Worm (Caenorhabditis elegans) whole organism, young adult: Measurements from ENCODE around the gene K08D12.4.

ENCODE experiments used
- B0336.3 ChIP-seq: fragments of 200-800 bp; sonication (Bioruptor generic); IDR thresholded peaks from 2 replicates; pipeline ENCODE4 v1.3.6; 2022; ENCODE audit warnings: missing genetic modification characterization, missing compliant biosample characterization
- D2030.7 ChIP-seq: fragments of 200-800 bp; sonication (Bioruptor generic); IDR thresholded peaks from 2 replicates; pipeline ENCODE4 v1.3.6; 2022; ENCODE audit warnings: missing genetic modification reagents, missing genetic modification characterization, missing compliant biosample characterization
- F37B4.10 ChIP-seq: fragments of 200-800 bp; sonication (Bioruptor generic); IDR thresholded peaks from 2 replicates; pipeline ENCODE4 v1.3.6; 2022; ENCODE audit warnings: missing genetic modification characterization, missing compliant biosample characterization
- F52B5.7 ChIP-seq: sonication (generic microtip); optimal IDR thresholded peaks from 2 replicates; lab custom pipeline; 2016; ENCODE audit warnings: mild to moderate bottlenecking, missing genetic modification characterization, missing compliant biosample characterization
- F55B11.4 ChIP-seq: sonication (generic microtip); optimal IDR thresholded peaks from 2 replicates; lab custom pipeline; 2016; ENCODE audit warnings: missing compliant biosample characterization, missing genetic modification characterization, borderline replicate concordance; ENCODE audit not compliant: insufficient read depth
- F57A8.1 ChIP-seq: fragments of 200-800 bp; sonication (Bioruptor generic); optimal IDR thresholded peaks from 2 replicates; lab custom pipeline; 2018; ENCODE audit warnings: mild to moderate bottlenecking, missing genetic modification characterization, moderate library complexity, missing compliant biosample characterization
- F57C9.4 ChIP-seq: sonication (generic microtip); optimal IDR thresholded peaks from 2 replicates; lab custom pipeline; 2017; ENCODE audit warnings: mild to moderate bottlenecking, missing genetic modification characterization, missing compliant biosample characterization
- Y53G8AR.9 ChIP-seq: fragments of 200-800 bp; sonication (Bioruptor generic); conservative IDR thresholded peaks from 2 replicates; pipeline ENCODE4 v1.3.6; 2022; ENCODE audit warnings: missing genetic modification reagents, missing genetic modification characterization, missing compliant biosample characterization
- Y67H2A.10 ChIP-seq: fragments of 200-800 bp; sonication (Bioruptor generic); conservative IDR thresholded peaks from 2 replicates; pipeline ENCODE4 v1.3.6; 2022; ENCODE audit warnings: missing genetic modification reagents, missing genetic modification characterization, missing compliant biosample characterization
- Y95B8A.8 ChIP-seq: fragments of 200-800 bp; sonication (Bioruptor generic); IDR thresholded peaks from 2 replicates; pipeline ENCODE4 v1.3.6; 2022; ENCODE audit warnings: missing genetic modification reagents, missing genetic modification characterization, missing compliant biosample characterization
- attf-6 ChIP-seq: fragments of 200-800 bp; sonication (Bioruptor generic); IDR thresholded peaks from 2 replicates; pipeline ENCODE4 v1.3.6; 2022; ENCODE audit warnings: missing genetic modification reagents, missing genetic modification characterization, missing compliant biosample characterization
- bed-1 ChIP-seq: fragments of 200-800 bp; sonication (Bioruptor generic); IDR thresholded peaks from 2 replicates; pipeline ENCODE4 v1.3.6; 2022; ENCODE audit warnings: missing genetic modification reagents, missing genetic modification characterization, missing compliant biosample characterization
- bed-2 ChIP-seq: fragments of 200-800 bp; sonication (Bioruptor generic); IDR thresholded peaks from 2 replicates; pipeline ENCODE4 v1.3.6; 2022; ENCODE audit warnings: missing genetic modification reagents, missing genetic modification characterization, missing compliant biosample characterization
- cebp-1 ChIP-seq, 2 experiments: fragments of 200-800 bp in 1 of 2; sonication (Bioruptor generic) in 1 of 2; sonication (generic microtip) in 1 of 2; IDR thresholded peaks in 1 of 2; optimal IDR thresholded peaks in 1 of 2; 2 replicates each; pipeline versions ENCODE4 v1.3.6 to Lab custom; 2017 to 2022; ENCODE audit warnings: missing compliant biosample characterization in 2 of 2, missing genetic modification characterization in 2 of 2, mild to moderate bottlenecking in 1 of 2, missing genetic modification reagents in 1 of 2, moderate library complexity in 1 of 2
- ceh-100 ChIP-seq: fragments of 200-800 bp; sonication (Bioruptor generic); IDR thresholded peaks from 2 replicates; pipeline ENCODE4 v1.3.6; 2022; ENCODE audit warnings: missing genetic modification reagents, missing genetic modification characterization, missing compliant biosample characterization
- chd-7 ChIP-seq: sonication (generic microtip); optimal IDR thresholded peaks from 2 replicates; lab custom pipeline; 2016; ENCODE audit warnings: mild to moderate bottlenecking, missing genetic modification characterization, moderate library complexity, missing compliant biosample characterization
- efl-1 ChIP-seq: fragments of 150-350 bp; optimal IDR thresholded peaks from 2 replicates; lab custom pipeline; 2014; ENCODE audit warnings: missing biosample characterization, missing genetic modification reagents, missing genetic modification characterization
- egl-18 ChIP-seq: fragments of 200-800 bp; sonication (Bioruptor generic); IDR thresholded peaks from 2 replicates; pipeline ENCODE4 v1.3.6; 2022; ENCODE audit warnings: missing genetic modification reagents, missing genetic modification characterization, missing compliant biosample characterization
- egl-44 ChIP-seq: fragments of 200-800 bp; sonication (Bioruptor generic); IDR thresholded peaks from 2 replicates; pipeline ENCODE4 v1.3.6; 2022; ENCODE audit warnings: missing genetic modification reagents, missing genetic modification characterization, missing compliant biosample characterization
- egrh-3 ChIP-seq: fragments of 200-800 bp; sonication (Bioruptor generic); IDR thresholded peaks from 2 replicates; pipeline ENCODE4 v1.3.6; 2022; ENCODE audit warnings: missing genetic modification reagents, missing genetic modification characterization, missing compliant biosample characterization
- gei-17 ChIP-seq: fragments of 200-800 bp; sonication (Bioruptor generic); optimal IDR thresholded peaks from 2 replicates; lab custom pipeline; 2018; ENCODE audit warnings: mild to moderate bottlenecking, missing genetic modification characterization, missing compliant biosample characterization
- him-1 ChIP-seq: sonication (generic microtip); optimal IDR thresholded peaks from 2 replicates; lab custom pipeline; 2016; ENCODE audit warnings: missing genotype, missing genetic modification reagents, missing genetic modification characterization, missing compliant biosample characterization
- hsf-1 ChIP-seq: fragments of 200-800 bp; sonication (Bioruptor generic); IDR thresholded peaks from 2 replicates; pipeline ENCODE4 v1.3.6; 2022; ENCODE audit warnings: missing genetic modification reagents, missing genetic modification characterization, missing compliant biosample characterization
- lin-26 ChIP-seq: fragments of 200-800 bp; sonication (Bioruptor generic); IDR thresholded peaks from 2 replicates; pipeline ENCODE4 v1.3.6; 2022; ENCODE audit warnings: missing genetic modification reagents, missing genetic modification characterization, missing compliant biosample characterization
- lin-40 ChIP-seq: sonication (generic microtip); optimal IDR thresholded peaks from 2 replicates; lab custom pipeline; 2016; ENCODE audit warnings: missing genetic modification characterization, mild to moderate bottlenecking, missing compliant biosample characterization, missing genotype, missing genetic modification reagents
- lin-54 ChIP-seq: fragments of 200-800 bp; sonication (Bioruptor generic); optimal IDR thresholded peaks from 2 replicates; lab custom pipeline; 2018; ENCODE audit warnings: mild to moderate bottlenecking, missing genetic modification characterization, missing compliant biosample characterization
- madf-3 ChIP-seq: fragments of 200-800 bp; sonication (Bioruptor generic); IDR thresholded peaks from 2 replicates; pipeline ENCODE4 v1.3.6; 2022; ENCODE audit warnings: missing genetic modification reagents, missing genetic modification characterization, missing compliant biosample characterization
- madf-6 ChIP-seq: fragments of 200-800 bp; sonication (Bioruptor generic); IDR thresholded peaks from 2 replicates; pipeline ENCODE4 v1.3.6; 2022; ENCODE audit warnings: missing genetic modification reagents, missing genetic modification characterization, missing compliant biosample characterization
- madf-8 ChIP-seq: fragments of 200-800 bp; sonication (Bioruptor generic); conservative IDR thresholded peaks from 2 replicates; pipeline ENCODE4 v1.3.6; 2022; ENCODE audit warnings: missing genetic modification reagents, missing genetic modification characterization, missing compliant biosample characterization
- mcd-1 ChIP-seq: fragments of 200-800 bp; sonication (Bioruptor generic); IDR thresholded peaks from 2 replicates; pipeline ENCODE4 v1.3.6; 2022; ENCODE audit warnings: missing genetic modification reagents, missing genetic modification characterization, missing compliant biosample characterization
- nfya-1 ChIP-seq: sonication (generic microtip); optimal IDR thresholded peaks from 2 replicates; lab custom pipeline; 2017; ENCODE audit warnings: antibody characterized with exemption, missing compliant biosample characterization, missing genetic modification characterization, borderline replicate concordance; ENCODE audit not compliant: insufficient read depth
- nfya-2 ChIP-seq: fragments of 200-800 bp; sonication (Bioruptor generic); IDR thresholded peaks from 2 replicates; pipeline ENCODE4 v1.3.6; 2022; ENCODE audit warnings: missing genetic modification reagents, missing genetic modification characterization, missing compliant biosample characterization
- nfyb-1 ChIP-seq: fragments of 200-800 bp; sonication (Bioruptor generic); IDR thresholded peaks from 2 replicates; pipeline ENCODE4 v1.3.6; 2022; ENCODE audit warnings: missing genetic modification reagents, missing genetic modification characterization, missing compliant biosample characterization
- nhr-120 ChIP-seq: fragments of 200-800 bp; sonication (Bioruptor generic); IDR thresholded peaks from 2 replicates; pipeline ENCODE4 v1.3.6; 2022; ENCODE audit warnings: missing genetic modification characterization, missing compliant biosample characterization
- nhr-80 ChIP-seq: sonication (generic microtip); optimal IDR thresholded peaks from 2 replicates; lab custom pipeline; 2016; ENCODE audit warnings: missing genetic modification characterization, missing compliant biosample characterization
- nhr-90 ChIP-seq: sonication (generic microtip); optimal IDR thresholded peaks from 2 replicates; lab custom pipeline; 2016; ENCODE audit warnings: missing genotype, mild to moderate bottlenecking, missing genetic modification characterization, missing compliant biosample characterization
- rpc-1 ChIP-seq, 2 experiments: fragments of 150-350 bp in 1 of 2; sonication (generic microtip) in 1 of 2; optimal IDR thresholded peaks; 2 replicates each; lab custom pipeline; 2014 to 2018; ENCODE audit warnings: missing biosample characterization in 1 of 2, missing genetic modification characterization in 1 of 2, missing genetic modification reagents in 1 of 2, missing genotype in 1 of 2
- sdz-38 ChIP-seq: sonication (generic microtip); optimal IDR thresholded peaks from 2 replicates; lab custom pipeline; 2016; ENCODE audit warnings: missing genotype, missing genetic modification characterization, missing compliant biosample characterization
- sea-2 ChIP-seq: fragments of 200-800 bp; sonication (Bioruptor generic); IDR thresholded peaks from 2 replicates; pipeline ENCODE4 v1.3.6; 2022; ENCODE audit warnings: missing genetic modification characterization, missing compliant biosample characterization
- snpc-3.4 ChIP-seq: sonication (generic microtip); optimal IDR thresholded peaks from 2 replicates; lab custom pipeline; 2017; ENCODE audit warnings: missing genetic modification characterization, mild to moderate bottlenecking, missing compliant biosample characterization, antibody characterized with exemption, moderate library complexity, missing genotype, missing genetic modification reagents
- snpc-4 ChIP-seq, 5 experiments: fragments of 150-350 bp in 1 of 5; sonication (generic microtip) in 4 of 5; optimal IDR thresholded peaks; 2 replicates each; lab custom pipeline; 2014 to 2018; ENCODE audit warnings: missing genetic modification characterization in 5 of 5, missing biosample characterization in 3 of 5, antibody characterized with exemption in 2 of 5, mild to moderate bottlenecking in 2 of 5, missing compliant biosample characterization in 2 of 5, missing genotype in 2 of 5, moderate library complexity in 2 of 5, missing genetic modification reagents in 1 of 5
- xnd-1 ChIP-seq: sonication (generic microtip); optimal IDR thresholded peaks from 2 replicates; lab custom pipeline; 2016; ENCODE audit warnings: missing genotype, missing genetic modification reagents, missing genetic modification characterization, missing compliant biosample characterization
- zfh-2 ChIP-seq: fragments of 200-800 bp; sonication (Bioruptor generic); conservative IDR thresholded peaks from 2 replicates; pipeline ENCODE4 v1.3.6; 2022; ENCODE audit warnings: missing genetic modification reagents, missing genetic modification characterization, missing compliant biosample characterization
- zim-3 ChIP-seq: sonication (generic microtip); optimal IDR thresholded peaks from 2 replicates; lab custom pipeline; 2017; ENCODE audit warnings: mild to moderate bottlenecking, missing genetic modification characterization, moderate library complexity, missing compliant biosample characterization
- ztf-18 ChIP-seq: sonication (generic microtip); optimal IDR thresholded peaks from 2 replicates; lab custom pipeline; 2016; ENCODE audit warnings: missing genotype, mild to moderate bottlenecking, missing genetic modification characterization, missing compliant biosample characterization
- ztf-22 ChIP-seq: fragments of 200-800 bp; sonication (Bioruptor generic); optimal IDR thresholded peaks from 2 replicates; lab custom pipeline; 2018; ENCODE audit warnings: mild to moderate bottlenecking, missing genetic modification characterization, moderate library complexity, missing compliant biosample characterization
- ztf-6 ChIP-seq: fragments of 200-800 bp; sonication (Bioruptor generic); IDR thresholded peaks from 2 replicates; pipeline ENCODE4 v1.3.6; 2022; ENCODE audit warnings: missing genetic modification reagents, missing genetic modification characterization, missing compliant biosample characterization

K08D12.4 gene

DNA sequence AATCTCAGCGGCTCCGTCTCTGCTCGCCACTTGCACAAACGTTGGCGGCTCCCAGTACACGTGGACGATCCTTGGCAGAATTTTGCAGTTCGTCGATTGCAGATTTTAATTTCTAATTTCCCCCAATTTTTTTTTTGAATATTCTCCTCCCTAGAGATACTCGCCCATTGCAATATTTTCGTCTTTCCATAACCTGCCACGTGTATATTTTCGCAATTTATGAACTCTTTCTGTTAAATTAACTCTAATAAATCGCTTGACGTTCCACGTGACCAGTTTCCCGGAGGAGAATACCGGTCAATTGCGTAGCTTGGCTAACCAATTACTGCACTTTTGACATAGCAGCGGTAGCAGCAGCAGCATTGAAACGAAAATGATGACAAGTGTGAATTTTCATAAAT is 1.3 kb downstream of the K08D12.4 start (continued):
- peak; percentile 61; the same call in 1 of the 2 replicates for TF ChIP-seq Y95B8A.8
- no peak for TF ChIP-seq F57C9.4 (tag; lab: Kevin White, UChicago)
- no peak for TF ChIP-seq bed-1 (GFP tag; lab: Robert Waterston, UW)
- peak; percentile 87 for TF ChIP-seq B0336.3 (GFP tag; lab: Robert Waterston, UW)
- TF ChIP-seq attf-6 (GFP tag; lab: Robert Waterston, UW), result peak; percentile 51; the same call in 1 of the 2 replicates
- no peak for TF ChIP-seq cebp-1 (GFP tag; IDR thresholded peaks at IDR 0.05; lab: Robert Waterston, UW)
- peak; percentile 48 for TF ChIP-seq cebp-1 (tag; optimal IDR thresholded peaks at IDR 0.05; lab: Kevin White, UChicago)
- 0 out of 2 replicates have a peak, but pooled peaks have one; percentile 9 for TF ChIP-seq egl-44 (GFP tag; lab: Robert Waterston, UW)
- TF ChIP-seq nhr-90 (tag; lab: Kevin White, UChicago), result no peak
- TF ChIP-seq ztf-18 (tag; lab: Kevin White, UChicago), result no peak
- TF ChIP-seq bed-2 (GFP tag; lab: Robert Waterston, UW), result no peak
- TF ChIP-seq zim-3, result no peak
- peak; percentile 5 for TF ChIP-seq lin-40 (tag; lab: Kevin White, UChicago)
- no peak for TF ChIP-seq egl-18
- peak; percentile 54 for TF ChIP-seq madf-6
- TF ChIP-seq F37B4.10, result no peak
- peak; percentile 16 for TF ChIP-seq snpc-4 (GFP tag; optimal IDR thresholded peaks at IDR 0.05; lab: Kevin White, UChicago)
- no peak for TF ChIP-seq snpc-4 (tag; optimal IDR thresholded peaks at IDR 0.05; lab: Kevin White, UChicago)
- no peak for TF ChIP-seq zfh-2 (GFP tag; lab: Robert Waterston, UW)
- no peak for TF ChIP-seq ztf-6
- TF ChIP-seq sea-2, result no peak
- TF ChIP-seq madf-8 (GFP tag; lab: Robert Waterston, UW), result no peak
- TF ChIP-seq madf-3 (GFP tag; lab: Robert Waterston, UW), result 0 out of 2 replicates have a peak, but pooled peaks have one; percentile 5
- TF ChIP-seq F55B11.4 (tag; lab: Kevin White, UChicago), result no peak
- no peak for TF ChIP-seq F57A8.1 (GFP tag; lab: Kevin White, UChicago)
- TF ChIP-seq Y53G8AR.9 (GFP tag; lab: Robert Waterston, UW), result 0 out of 2 replicates have a peak, but pooled peaks have one; percentile 65
- TF ChIP-seq efl-1 (GFP tag; lab: Kevin White, UChicago), result peak; percentile 2
- no peak for TF ChIP-seq nhr-120 (GFP tag; lab: Robert Waterston, UW)
- no peak for TF ChIP-seq egrh-3
- TF ChIP-seq lin-26 (GFP tag; lab: Robert Waterston, UW), result peak; percentile 64; the same call in 1 of the 2 replicates
- peak; percentile 35 for TF ChIP-seq chd-7 (tag; lab: Kevin White, UChicago)
- peak; percentile 52 for TF ChIP-seq F52B5.7 (tag; lab: Kevin White, UChicago)
- TF ChIP-seq nfya-1, result no peak
- no peak for TF ChIP-seq rpc-1 (optimal IDR thresholded peaks at IDR 0.05; lab: Kevin White, UChicago)
- no peak for TF ChIP-seq rpc-1 (tag; optimal IDR thresholded peaks at IDR 0.05; lab: Kevin White, UChicago)
- TF ChIP-seq ceh-100 (GFP tag; lab: Robert Waterston, UW), result no peak; the same call in 1 of the 2 replicates
- peak; percentile 55 for TF ChIP-seq lin-54 (GFP tag; lab: Kevin White, UChicago)
- no peak for TF ChIP-seq gei-17 (GFP tag; lab: Kevin White, UChicago)
- peak; percentile 15 for TF ChIP-seq snpc-3.4 (tag; lab: Kevin White, UChicago)
- no peak; the same call in 1 of the 2 replicates for TF ChIP-seq mcd-1 (GFP tag; lab: Robert Waterston, UW)
- no peak for TF ChIP-seq Y67H2A.10 (GFP tag; lab: Robert Waterston, UW)
- TF ChIP-seq nfya-2 (GFP tag; lab: Robert Waterston, UW), result no peak
- no peak for TF ChIP-seq xnd-1 (tag; lab: Kevin White, UChicago)
- TF ChIP-seq him-1 (tag; lab: Kevin White, UChicago), result no peak
- peak; percentile 61; the same call in 1 of the 2 replicates for TF ChIP-seq nfyb-1 (GFP tag; lab: Robert Waterston, UW)
- peak; percentile 67 for TF ChIP-seq hsf-1 (GFP tag; lab: Robert Waterston, UW)
- peak; percentile 24; the same call in 1 of the 2 replicates for TF ChIP-seq D2030.7 (GFP tag; lab: Robert Waterston, UW)
- TF ChIP-seq ztf-22 (GFP tag; lab: Kevin White, UChicago), result no peak
- no peak for TF ChIP-seq nhr-80
- TF ChIP-seq sdz-38, result no peak
